Worm (Caenorhabditis elegans) whole organism, early embryonic: Measurements from ENCODE around the gene srx-125.

ENCODE experiments used
- aly-1 ChIP-seq: sonication (generic microtip); optimal IDR thresholded peaks from 2 replicates; lab custom pipeline; 2016; ENCODE audit warnings: missing genetic modification characterization, missing compliant biosample characterization
- ama-1 ChIP-seq: fragments of 150-350 bp; optimal IDR thresholded peaks from 2 replicates; lab custom pipeline; 2014
- ceh-13 ChIP-seq: fragments of 200-800 bp; sonication (Bioruptor generic); optimal IDR thresholded peaks from 2 replicates; lab custom pipeline; 2018; ENCODE audit warnings: mild to moderate bottlenecking, missing genetic modification characterization, missing compliant biosample characterization
- flt-1 ChIP-seq: fragments of 200-800 bp; sonication (Bioruptor generic); IDR thresholded peaks from 2 replicates; pipeline ENCODE4 v1.3.6; 2022; ENCODE audit warnings: missing genetic modification characterization, missing compliant biosample characterization
- scrt-1 ChIP-seq: fragments of 200-800 bp; sonication (Bioruptor generic); IDR thresholded peaks from 2 replicates; pipeline ENCODE4 v1.3.6; 2022; ENCODE audit warnings: missing genetic modification characterization, missing compliant biosample characterization
- sea-1 ChIP-seq: fragments of 200-800 bp; sonication (Bioruptor generic); conservative IDR thresholded peaks from 2 replicates; pipeline ENCODE4 v1.3.6; 2022; ENCODE audit warnings: missing genetic modification characterization, missing compliant biosample characterization

DNA sequence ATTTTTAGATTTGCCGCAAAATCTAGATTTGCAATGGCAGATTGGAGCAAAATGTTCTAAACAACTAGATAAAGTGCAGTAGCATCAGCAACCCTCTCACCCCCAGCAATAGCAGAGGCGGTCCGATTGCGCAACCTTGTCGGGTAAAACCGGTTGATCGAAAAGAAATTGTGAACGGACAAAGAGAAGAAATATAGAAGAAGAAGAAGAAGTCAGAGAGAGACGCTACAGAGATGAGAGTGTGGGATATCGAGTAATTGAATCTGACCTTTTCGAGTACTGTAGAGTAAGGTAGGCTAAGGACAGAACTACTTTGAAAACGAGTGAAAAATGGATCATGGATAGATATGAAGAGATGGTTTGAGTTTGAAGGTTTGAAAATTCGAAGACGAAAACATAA is 8.7 kb downstream of the srx-125 start:
- TF ChIP-seq aly-1 (tag; lab: Kevin White, UChicago) (no peak), ceh-13 (GFP tag; lab: Kevin White, UChicago) (no peak), scrt-1 (GFP tag; lab: Robert Waterston, UW) (no peak), flt-1 (GFP tag; lab: Robert Waterston, UW) (no peak), ama-1 (lab: Kevin White, UChicago) (no peak), sea-1 (no peak)
